Worm (Caenorhabditis elegans): ENCODE data around the gene txt-5.

- no peak for TF ChIP-seq nhr-11 (tag; optimal IDR thresholded peaks at IDR 0.05)
- no peak for TF ChIP-seq sem-4 (tag; optimal IDR thresholded peaks at IDR 0.05)
- TF ChIP-seq nhr-129 (tag; optimal IDR thresholded peaks at IDR 0.05): no peak
- TF ChIP-seq mab-5 (tag; optimal IDR thresholded peaks at IDR 0.05): no peak
- no peak for TF ChIP-seq unc-39 (tag; optimal IDR thresholded peaks at IDR 0.05)
- TF ChIP-seq unc-62 (GFP tag; optimal IDR thresholded peaks at IDR 0.05): no peak
- TF ChIP-seq ztf-11 (tag; optimal IDR thresholded peaks at IDR 0.05): no peak
- TF ChIP-seq nhr-10 (tag; optimal IDR thresholded peaks at IDR 0.05): no peak
- no peak for TF ChIP-seq snpc-4 (tag; optimal IDR thresholded peaks at IDR 0.05)
- TF ChIP-seq fos-1 (tag; optimal IDR thresholded peaks at IDR 0.05): no peak
- TF ChIP-seq lin-39 (tag; optimal IDR thresholded peaks at IDR 0.05): no peak
- no peak for TF ChIP-seq nhr-77 (tag; optimal IDR thresholded peaks at IDR 0.05)
- TF ChIP-seq dmd-4 (tag; optimal IDR thresholded peaks at IDR 0.05): no peak
- TF ChIP-seq lin-11 (tag; optimal IDR thresholded peaks at IDR 0.05): no peak
Observed at ce11 chrV:7870707-7871106, 33.8 kb upstream of the txt-5 start, which contains the start of gene nipi-4.

Measured in whole organism, L2 larva.